Fruit fly (Drosophila melanogaster) whole organism, embryonic: Measurements from ENCODE around the gene Klp61F.

Source experiments
- Adf1 ChIP-seq: fragments of 200-800 bp; sonication (Bioruptor generic); IDR thresholded peaks from 2 replicates; pipeline ENCODE4 v1.3.6; 2022; ENCODE audit warnings: missing biosample characterization, missing genetic modification characterization
- B-H1 ChIP-seq: fragments of 200-800 bp; sonication (Bioruptor generic); IDR thresholded peaks from 3 replicates; pipeline ENCODE4 v1.3.6; 2022; ENCODE audit warnings: missing biosample characterization, missing genetic modification characterization
- CG10274 ChIP-seq: fragments of 200-800 bp; sonication (Bioruptor generic); optimal IDR thresholded peaks from 3 replicates; lab custom pipeline; 2017; ENCODE audit warnings: missing biosample characterization, mild to moderate bottlenecking, missing genetic modification characterization
- CG10959 ChIP-seq: fragments of 200-800 bp; sonication (Bioruptor generic); IDR thresholded peaks from 2 replicates; pipeline ENCODE4 v1.3.6; 2022; ENCODE audit warnings: missing biosample characterization, missing genetic modification characterization
- CG11723 ChIP-seq: fragments of 200-800 bp; sonication (Bioruptor generic); optimal IDR thresholded peaks from 2 replicates; lab custom pipeline; 2017; ENCODE audit warnings: missing biosample characterization, mild to moderate bottlenecking, missing genetic modification characterization
- CG12299 ChIP-seq: fragments of 200-800 bp; sonication (Bioruptor generic); optimal IDR thresholded peaks from 2 replicates; lab custom pipeline; 2018; ENCODE audit warnings: missing biosample characterization, mild to moderate bottlenecking, missing genetic modification characterization
- CG12769 ChIP-seq: fragments of 200-800 bp; sonication (Bioruptor generic); optimal IDR thresholded peaks from 2 replicates; lab custom pipeline; 2019; ENCODE audit warnings: missing biosample characterization, mild to moderate bottlenecking, missing genetic modification characterization, moderate library complexity
- CG13424 ChIP-seq: fragments of 200-800 bp; sonication (Bioruptor generic); optimal IDR thresholded peaks from 2 replicates; lab custom pipeline; 2019; ENCODE audit warnings: missing biosample characterization, mild to moderate bottlenecking, missing genetic modification characterization, moderate library complexity
- CG14050 ChIP-seq: fragments of 200-800 bp; sonication (Bioruptor generic); IDR thresholded peaks from 3 replicates; pipeline ENCODE4 v1.3.6; 2022; ENCODE audit warnings: missing biosample characterization, missing genetic modification characterization
- CG14710 ChIP-seq: fragments of 200-800 bp; sonication (Bioruptor generic); optimal IDR thresholded peaks from 3 replicates; lab custom pipeline; 2019; ENCODE audit warnings: missing biosample characterization, mild to moderate bottlenecking, missing genetic modification characterization, moderate library complexity
- CG15011 ChIP-seq: fragments of 200-800 bp; sonication (Bioruptor generic); optimal IDR thresholded peaks from 3 replicates; lab custom pipeline; 2018; ENCODE audit warnings: missing biosample characterization, mild to moderate bottlenecking, missing genetic modification characterization
- CG15479 ChIP-seq: fragments of 200-800 bp; sonication (Bioruptor generic); optimal IDR thresholded peaks from 3 replicates; lab custom pipeline; 2019; ENCODE audit warnings: missing biosample characterization, mild to moderate bottlenecking, missing genetic modification characterization, moderate library complexity
- CG15696 ChIP-seq: fragments of 200-800 bp; sonication (Bioruptor generic); optimal IDR thresholded peaks from 2 replicates; lab custom pipeline; 2019; ENCODE audit warnings: missing biosample characterization, mild to moderate bottlenecking, missing genetic modification characterization, moderate library complexity
- CG2199 ChIP-seq: fragments of 200-800 bp; sonication (Bioruptor generic); IDR thresholded peaks from 3 replicates; pipeline ENCODE4 v1.3.6; 2022; ENCODE audit warnings: missing biosample characterization, missing genetic modification characterization
- CG2202 ChIP-seq: fragments of 200-800 bp; sonication (Bioruptor generic); optimal IDR thresholded peaks from 2 replicates; lab custom pipeline; 2018; ENCODE audit warnings: missing biosample characterization, mild to moderate bottlenecking, missing genetic modification characterization
- CG30020 ChIP-seq: fragments of 200-800 bp; optimal IDR thresholded peaks from 2 replicates; lab custom pipeline; 2019; ENCODE audit warnings: missing biosample characterization, mild to moderate bottlenecking, missing genetic modification characterization, moderate library complexity
- CG30403 ChIP-seq: fragments of 200-800 bp; sonication (Bioruptor generic); optimal IDR thresholded peaks from 3 replicates; lab custom pipeline; 2016; ENCODE audit warnings: missing biosample characterization, missing genetic modification characterization
- CG4854 ChIP-seq: fragments of 200-800 bp; sonication (Bioruptor generic); optimal IDR thresholded peaks from 2 replicates; lab custom pipeline; 2016; ENCODE audit warnings: missing biosample characterization, missing genetic modification characterization, inconsistent platforms
- CG7357 ChIP-seq: fragments of 200-800 bp; sonication (Bioruptor generic); IDR thresholded peaks from 3 replicates; pipeline ENCODE4 v1.3.6; 2022; ENCODE audit warnings: missing biosample characterization, missing genetic modification characterization
- CG7745 ChIP-seq: fragments of 200-800 bp; sonication (Bioruptor generic); optimal IDR thresholded peaks from 2 replicates; lab custom pipeline; 2018; ENCODE audit warnings: missing biosample characterization, mild to moderate bottlenecking, missing genetic modification characterization, moderate library complexity
- CG8765 ChIP-seq: fragments of 200-800 bp; sonication (Bioruptor generic); IDR thresholded peaks from 2 replicates; pipeline ENCODE4 v1.3.6; 2022; ENCODE audit warnings: missing biosample characterization, missing genetic modification characterization
- CG9727 ChIP-seq: fragments of 200-800 bp; sonication (Bioruptor generic); optimal IDR thresholded peaks from 3 replicates; lab custom pipeline; 2017; ENCODE audit warnings: missing biosample characterization, mild to moderate bottlenecking, missing genetic modification characterization
- CG9932 ChIP-seq: fragments of 200-800 bp; sonication (Bioruptor generic); IDR thresholded peaks from 2 replicates; pipeline ENCODE4 v1.3.6; 2022; ENCODE audit warnings: missing biosample characterization, missing genetic modification characterization
- CoRest ChIP-seq: fragments of 200-800 bp; sonication (Bioruptor generic); optimal IDR thresholded peaks from 3 replicates; lab custom pipeline; 2018; ENCODE audit warnings: missing biosample characterization, mild to moderate bottlenecking, missing genetic modification characterization, moderate library complexity
- Fer2 ChIP-seq: fragments of 200-800 bp; sonication (Bioruptor generic); optimal IDR thresholded peaks from 2 replicates; lab custom pipeline; 2018; ENCODE audit warnings: missing biosample characterization, mild to moderate bottlenecking, missing genetic modification characterization, moderate library complexity
- Gsc ChIP-seq: fragments of 200-800 bp; sonication (Bioruptor generic); IDR thresholded peaks from 2 replicates; pipeline ENCODE4 v1.3.6; 2022; ENCODE audit warnings: missing biosample characterization, missing genetic modification characterization
- HLHmδ ChIP-seq: fragments of 200-800 bp; sonication (Bioruptor generic); optimal IDR thresholded peaks from 2 replicates; lab custom pipeline; 2018; ENCODE audit warnings: missing biosample characterization, mild to moderate bottlenecking, missing genetic modification characterization, moderate library complexity
- MBD-R2 ChIP-seq: fragments of 200-800 bp; sonication (Bioruptor generic); IDR thresholded peaks from 2 replicates; pipeline ENCODE4 v1.3.6; 2022; ENCODE audit warnings: missing biosample characterization, missing genetic modification characterization
- Med ChIP-seq: fragments of 200-800 bp; sonication (Bioruptor generic); peaks from one replicate; lab custom pipeline; 2016; ENCODE audit warnings: missing biosample characterization, missing genetic modification characterization, mild to moderate bottlenecking, inconsistent platforms, moderate library complexity
- NC2β ChIP-seq: fragments of 200-800 bp; sonication (Bioruptor generic); optimal IDR thresholded peaks from 2 replicates; lab custom pipeline; 2016; ENCODE audit warnings: missing biosample characterization, missing genetic modification characterization
- Oaz ChIP-seq: fragments of 200-800 bp; sonication (Bioruptor generic); IDR thresholded peaks from 2 replicates; pipeline ENCODE4 v1.3.6; 2022; ENCODE audit warnings: missing biosample characterization, missing genetic modification characterization
- Sox100B ChIP-seq: fragments of 200-800 bp; sonication (Bioruptor generic); optimal IDR thresholded peaks from 3 replicates; lab custom pipeline; 2018; ENCODE audit warnings: missing biosample characterization, mild to moderate bottlenecking, missing genetic modification characterization
- Sry-δ ChIP-seq: fragments of 200-800 bp; sonication (Bioruptor generic); optimal IDR thresholded peaks from 2 replicates; lab custom pipeline; 2016; ENCODE audit warnings: missing biosample characterization, missing genetic modification characterization
- Stat92E ChIP-seq, 3 experiments: fragments of >200 bp in 2 of 3; fragments of 200-800 bp in 1 of 3; sonication (Bioruptor generic) in 1 of 3; optimal IDR thresholded peaks; 2 replicates each; lab custom pipeline; 2017 to 2019; ENCODE audit warnings: missing biosample characterization in 3 of 3, missing genetic modification characterization in 3 of 3, mild to moderate bottlenecking in 1 of 3, moderate library complexity in 1 of 3
- YL-1 ChIP-seq: fragments of 200-800 bp; sonication (Bioruptor generic); optimal IDR thresholded peaks from 3 replicates; lab custom pipeline; 2017; ENCODE audit warnings: missing biosample characterization, mild to moderate bottlenecking, missing genetic modification characterization
- ara ChIP-seq: fragments of 200-800 bp; sonication (Bioruptor generic); IDR thresholded peaks from 2 replicates; pipeline ENCODE4 v1.3.6; 2022; ENCODE audit warnings: missing biosample characterization, missing genetic modification characterization
- bab2 ChIP-seq: fragments of 200-800 bp; sonication (Bioruptor generic); optimal IDR thresholded peaks from 2 replicates; lab custom pipeline; 2016; ENCODE audit warnings: missing biosample characterization, missing genetic modification characterization
- cas ChIP-seq: fragments of 200-800 bp; sonication (Bioruptor generic); IDR thresholded peaks from 2 replicates; pipeline ENCODE4 v1.3.6; 2022; ENCODE audit warnings: missing biosample characterization, missing genetic modification characterization
- cato ChIP-seq: fragments of 200-800 bp; sonication (Bioruptor generic); optimal IDR thresholded peaks from 2 replicates; lab custom pipeline; 2016; ENCODE audit warnings: missing biosample characterization, missing genetic modification characterization, borderline replicate concordance
- corto ChIP-seq: fragments of 200-800 bp; sonication (Bioruptor generic); optimal IDR thresholded peaks from 2 replicates; lab custom pipeline; 2016; ENCODE audit warnings: missing biosample characterization, mild to moderate bottlenecking, missing genetic modification characterization, moderate library complexity
- fru ChIP-seq: fragments of >200 bp; optimal IDR thresholded peaks from 2 replicates; lab custom pipeline; 2017
- gsb-n ChIP-seq: fragments of 200-800 bp; sonication (Bioruptor generic); optimal IDR thresholded peaks from 3 replicates; lab custom pipeline; 2018; ENCODE audit warnings: missing biosample characterization, mild to moderate bottlenecking, missing genetic modification characterization
- kah ChIP-seq: fragments of 200-800 bp; sonication (Bioruptor generic); optimal IDR thresholded peaks from 2 replicates; lab custom pipeline; 2018; ENCODE audit warnings: missing biosample characterization, mild to moderate bottlenecking, missing genetic modification characterization
- ken ChIP-seq: fragments of 200-800 bp; sonication (Bioruptor generic); IDR thresholded peaks from 3 replicates; pipeline ENCODE4 v1.3.6; 2022; ENCODE audit warnings: missing biosample characterization, missing genetic modification characterization
- maf-S ChIP-seq: fragments of 200-800 bp; sonication (Bioruptor generic); optimal IDR thresholded peaks from 2 replicates; lab custom pipeline; 2016; ENCODE audit warnings: missing biosample characterization, missing genetic modification characterization
- otp ChIP-seq: fragments of 200-800 bp; sonication (Bioruptor generic); IDR thresholded peaks from 3 replicates; pipeline ENCODE4, ENCODE4 v1.3.6; 2022; ENCODE audit warnings: missing biosample characterization, missing genetic modification characterization
- row ChIP-seq: fragments of 200-800 bp; sonication (Bioruptor generic); IDR thresholded peaks from 3 replicates; pipeline ENCODE4 v1.3.6; 2022; ENCODE audit warnings: missing biosample characterization, missing genetic modification characterization
- yki ChIP-seq: fragments of >200 bp; optimal IDR thresholded peaks from 3 replicates; lab custom pipeline; 2018
- zen2 ChIP-seq: fragments of 200-800 bp; sonication (Bioruptor generic); IDR thresholded peaks from 3 replicates; pipeline ENCODE4 v1.3.6; 2022; ENCODE audit warnings: missing biosample characterization, missing genetic modification characterization; ENCODE audit not compliant: partially characterized antibody

The Klp61F gene

dm6 chr3L:1204674-1205547 is 40.8 kb downstream of the Klp61F start, which contains the start of gene CG9119 (continued):
- no peak for TF ChIP-seq CG8765 (GFP tag; lab: Robert Waterston, UW)
- TF ChIP-seq otp (GFP tag; lab: Robert Waterston, UW), result no peak
- TF ChIP-seq cas (GFP tag; lab: Robert Waterston, UW), result 0 out of 2 replicates have a peak, but pooled peaks have one; percentile 12
- TF ChIP-seq corto (GFP tag; lab: Kevin White, UChicago), result no peak
- TF ChIP-seq CG2202 (tag; lab: Kevin White, UChicago), result peak; percentile 17
- TF ChIP-seq CG11723, result peak; percentile 37
- no peak for TF ChIP-seq YL-1 (GFP tag; lab: Kevin White, UChicago)
- no peak for TF ChIP-seq cato (GFP tag; lab: Kevin White, UChicago)
- 0 out of 2 replicates have a peak, but pooled peaks have one; percentile 7 for TF ChIP-seq Adf1 (GFP tag; lab: Robert Waterston, UW)
- no peak for TF ChIP-seq zen2 (GFP tag; lab: Robert Waterston, UW)
- peak; percentile 73 for TF ChIP-seq CoRest (tag; lab: Kevin White, UChicago)
- TF ChIP-seq CG14710 (tag; lab: Kevin White, UChicago), result peak; percentile 66
- TF ChIP-seq CG7745 (tag; lab: Kevin White, UChicago), result peak; percentile 11
- TF ChIP-seq CG30020 (tag; lab: Kevin White, UChicago), result no peak
- 0 out of 2 replicates have a peak, but pooled peaks have one; percentile 6 for TF ChIP-seq ara (GFP tag; lab: Robert Waterston, UW)
- peak; percentile 64 for TF ChIP-seq CG30403 (GFP tag; lab: Kevin White, UChicago)
- no peak for TF ChIP-seq MBD-R2
- TF ChIP-seq kah, result no peak
- no peak for TF ChIP-seq CG2199 (GFP tag; lab: Robert Waterston, UW)
- peak; percentile 29 for TF ChIP-seq CG12299
- no peak for TF ChIP-seq ken (GFP tag; lab: Robert Waterston, UW)
- 0 out of 2 replicates have a peak, but pooled peaks have one; percentile 28 for TF ChIP-seq CG10959 (GFP tag; lab: Robert Waterston, UW)
- TF ChIP-seq HLHmδ (GFP tag; lab: Kevin White, UChicago), result peak; percentile 36
- TF ChIP-seq bab2 (GFP tag; lab: Kevin White, UChicago), result peak; percentile 37
- no peak for TF ChIP-seq Oaz
- TF ChIP-seq Stat92E (GFP tag; optimal IDR thresholded peaks at IDR 0.05; lab: Kevin White, UChicago), result no peak
- TF ChIP-seq Fer2, result peak; percentile 12
- no peak for TF ChIP-seq yki (lab: Kevin White, UChicago)
- peak; percentile 21; the same call in 1 of the 3 replicates for TF ChIP-seq CG14050 (GFP tag; lab: Robert Waterston, UW)
- TF ChIP-seq CG7357 (GFP tag; lab: Robert Waterston, UW), result 0 out of 3 replicates have a peak, but pooled peaks have one; percentile 36
- no peak for TF ChIP-seq fru (lab: Kevin White, UChicago)
- TF ChIP-seq CG15696 (tag; lab: Kevin White, UChicago), result peak; percentile 12
- peak; percentile 55 for TF ChIP-seq CG10274 (GFP tag; lab: Kevin White, UChicago)
- TF ChIP-seq CG9727 (GFP tag; lab: Kevin White, UChicago), result peak; percentile 69
- peak; percentile 86 for TF ChIP-seq Med
- peak; percentile 66 for TF ChIP-seq CG15011
- TF ChIP-seq CG9932 (GFP tag; lab: Robert Waterston, UW), result peak; percentile 56; the same call in 1 of the 2 replicates
- TF ChIP-seq NC2β (GFP tag; lab: Kevin White, UChicago), result peak; percentile 27
- peak; percentile 89 for TF ChIP-seq row (GFP tag; lab: Robert Waterston, UW)
- peak; percentile 63 for TF ChIP-seq CG12769
- TF ChIP-seq Sry-δ (GFP tag; lab: Kevin White, UChicago), result peak; percentile 24
- TF ChIP-seq B-H1 (GFP tag; lab: Robert Waterston, UW), result 0 out of 3 replicates have a peak, but pooled peaks have one; percentile 30
- TF ChIP-seq CG13424 (tag; lab: Kevin White, UChicago), result peak; percentile 65
- no peak for TF ChIP-seq maf-S (GFP tag; lab: Kevin White, UChicago)
- TF ChIP-seq CG15479 (GFP tag; lab: Kevin White, UChicago), result no peak
- no peak for TF ChIP-seq CG4854 (GFP tag; lab: Kevin White, UChicago)
- peak; percentile 71 for TF ChIP-seq Sox100B
- TF ChIP-seq gsb-n, result peak; percentile 66
- no peak for TF ChIP-seq Gsc (GFP tag; lab: Robert Waterston, UW)
